Worm (Caenorhabditis elegans) whole organism, L1 larva: Measurements from ENCODE around the gene cdd-2.

Experiments
- egl-27 ChIP-seq, 2 experiments: fragments of 150-350 bp in 1 of 2; sonication (generic microtip); optimal IDR thresholded peaks; 3 replicates each; lab custom pipeline; 2017 to 2018; ENCODE audit warnings: missing biosample characterization in 2 of 2, missing genetic modification characterization in 2 of 2, missing genetic modification reagents in 2 of 2
- lin-13 ChIP-seq: fragments of 150-350 bp; optimal IDR thresholded peaks from 2 replicates; lab custom pipeline; 2014; ENCODE audit warnings: missing biosample characterization, missing genetic modification reagents, missing genetic modification characterization
- lin-39 ChIP-seq: fragments of 150-350 bp; optimal IDR thresholded peaks from 2 replicates; lab custom pipeline; 2014; ENCODE audit warnings: missing biosample characterization, missing genetic modification reagents, missing genetic modification characterization
- mef-2 ChIP-seq: fragments of 150-350 bp; optimal IDR thresholded peaks from 2 replicates; lab custom pipeline; 2014; ENCODE audit warnings: missing biosample characterization, missing genetic modification characterization
- nhr-77 ChIP-seq: fragments of 150-350 bp; optimal IDR thresholded peaks from 2 replicates; lab custom pipeline; 2014; ENCODE audit warnings: missing biosample characterization, missing genetic modification characterization
- rnt-1 ChIP-seq: sonication (generic microtip); optimal IDR thresholded peaks from 2 replicates; lab custom pipeline; 2016; ENCODE audit warnings: mild to moderate bottlenecking, missing genetic modification characterization, moderate library complexity, missing compliant biosample characterization
- unc-130 ChIP-seq: fragments of 150-350 bp; optimal IDR thresholded peaks from 2 replicates; lab custom pipeline; 2017; ENCODE audit warnings: missing biosample characterization, missing genetic modification characterization, inconsistent platforms
- unc-30 ChIP-seq: sonication (generic microtip); optimal IDR thresholded peaks from 2 replicates; lab custom pipeline; 2017; ENCODE audit warnings: missing biosample characterization, missing genetic modification characterization
- unc-62 ChIP-seq: fragments of 150-350 bp; optimal IDR thresholded peaks from 2 replicates; lab custom pipeline; 2014; ENCODE audit warnings: missing biosample characterization, missing genetic modification reagents, missing genetic modification characterization

- TF ChIP-seq rnt-1: no peak
- no peak for TF ChIP-seq lin-39 (tag; lab: Kevin White, UChicago)
- no peak for TF ChIP-seq unc-130 (tag; lab: Kevin White, UChicago)
- TF ChIP-seq nhr-77 (tag; lab: Kevin White, UChicago): no peak
- TF ChIP-seq egl-27 (tag; optimal IDR thresholded peaks at IDR 0.05; lab: Kevin White, UChicago): no peak
- TF ChIP-seq mef-2 (tag; lab: Kevin White, UChicago): no peak
- no peak for TF ChIP-seq unc-30 (tag; lab: Kevin White, UChicago)
- TF ChIP-seq unc-62: no peak
- TF ChIP-seq lin-13 (GFP tag; lab: Kevin White, UChicago): no peak
Measured at ce11 chrIV:7551254-7551653, 3.6 kb upstream of the cdd-2 start.
